Worm (Caenorhabditis elegans) whole organism, L4/young adult: ENCODE measurements around the gene cyn-10.

Experiments used
- W03F9.2 ChIP-seq: fragments of 150-350 bp; optimal IDR thresholded peaks from 2 replicates; lab custom pipeline; 2014; ENCODE audit warnings: missing biosample characterization, missing genetic modification characterization
- dao-5 ChIP-seq: sonication (generic microtip); optimal IDR thresholded peaks from 2 replicates; lab custom pipeline; 2016; ENCODE audit warnings: missing genotype, missing genetic modification characterization, moderate library complexity, missing compliant biosample characterization

- no peak for TF ChIP-seq W03F9.2 (tag; lab: Kevin White, UChicago)
- TF ChIP-seq dao-5, result no peak
Measured at ce11 chrII:6898017-6898779, 15.0 kb downstream of the cyn-10 start, which contains the start of gene hrpl-1.
